Worm (Caenorhabditis elegans) whole organism, L2 larva: ENCODE measurements around the gene C05B5.8.

Source experiments
- egl-27 ChIP-seq: sonication (generic microtip); optimal IDR thresholded peaks from 3 replicates; lab custom pipeline; 2017; ENCODE audit warnings: missing biosample characterization, missing genetic modification reagents, missing genetic modification characterization
- elt-1 ChIP-seq: fragments of 150-350 bp; optimal IDR thresholded peaks from 2 replicates; lab custom pipeline; 2014; ENCODE audit warnings: missing biosample characterization, missing genetic modification characterization
- nhr-237 ChIP-seq: fragments of 150-350 bp; optimal IDR thresholded peaks from 2 replicates; lab custom pipeline; 2014; ENCODE audit warnings: missing biosample characterization, missing genetic modification characterization

DNA sequence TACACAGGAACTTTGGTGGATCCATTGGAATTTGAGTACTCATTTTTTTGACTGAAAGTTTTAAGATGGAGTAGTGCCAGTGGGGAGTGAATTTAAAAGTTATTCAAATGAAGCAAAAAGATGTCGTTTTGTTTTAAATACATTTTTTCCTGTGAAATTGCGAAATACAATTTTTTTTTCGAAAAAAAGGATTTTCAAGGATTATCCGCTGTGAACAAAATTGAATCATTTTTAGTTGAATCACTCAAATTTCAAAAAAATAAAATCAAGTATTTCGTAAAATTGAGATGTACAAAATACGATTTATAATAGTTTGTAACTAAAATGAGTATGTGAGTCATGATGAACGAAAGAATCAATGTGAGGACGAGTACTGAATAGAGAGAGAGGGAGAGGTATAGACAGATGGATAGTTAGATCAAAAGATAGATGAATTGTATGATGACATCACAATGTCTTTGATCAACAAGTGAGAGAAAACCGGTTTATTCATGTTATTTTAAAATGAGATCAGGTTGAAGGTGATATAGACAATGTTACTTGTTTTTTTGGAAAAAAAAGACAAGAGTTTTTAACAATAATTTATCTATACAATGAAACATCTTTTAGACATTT, at the start of gene C05B5.8:
- no peak for TF ChIP-seq elt-1
- no peak for TF ChIP-seq nhr-237
- TF ChIP-seq egl-27 (tag; lab: Kevin White, UChicago): no peak
